Fruit fly (Drosophila melanogaster) whole organism, embryonic: ENCODE measurements around the gene CG43886.
A peak's percentile ranks its signal among the peaks of the same experiment; 100 is the strongest.

Source experiments
- CG10274 ChIP-seq: fragments of 200-800 bp; sonication (Bioruptor generic); optimal IDR thresholded peaks from 3 replicates; lab custom pipeline; 2017; ENCODE audit warnings: missing biosample characterization, mild to moderate bottlenecking, missing genetic modification characterization
- CG10321 ChIP-seq: fragments of 200-800 bp; sonication (Bioruptor generic); IDR thresholded peaks from 2 replicates; pipeline ENCODE4 v1.3.6; 2022; ENCODE audit warnings: missing biosample characterization, missing genetic modification characterization
- CG10959 ChIP-seq: fragments of 200-800 bp; sonication (Bioruptor generic); IDR thresholded peaks from 2 replicates; pipeline ENCODE4 v1.3.6; 2022; ENCODE audit warnings: missing biosample characterization, missing genetic modification characterization
- CG11398 ChIP-seq: fragments of 200-800 bp; sonication (Bioruptor generic); optimal IDR thresholded peaks from 2 replicates; lab custom pipeline; 2016; ENCODE audit warnings: missing biosample characterization, missing genetic modification characterization
- CG14441 ChIP-seq: fragments of 200-800 bp; sonication (Bioruptor generic); IDR thresholded peaks from 2 replicates; pipeline ENCODE4 v1.3.6; 2022; ENCODE audit warnings: missing biosample characterization, missing genetic modification characterization
- CG14667 ChIP-seq: fragments of 200-800 bp; sonication (Bioruptor generic); IDR thresholded peaks from 2 replicates; pipeline ENCODE4 v1.3.6; 2022; ENCODE audit warnings: missing biosample characterization, missing genetic modification characterization
- CG14710 ChIP-seq: fragments of 200-800 bp; sonication (Bioruptor generic); optimal IDR thresholded peaks from 3 replicates; lab custom pipeline; 2019; ENCODE audit warnings: missing biosample characterization, mild to moderate bottlenecking, missing genetic modification characterization, moderate library complexity
- CG15073 ChIP-seq: fragments of 200-800 bp; sonication (Bioruptor generic); optimal IDR thresholded peaks from 2 replicates; lab custom pipeline; 2016; ENCODE audit warnings: missing biosample characterization, missing genetic modification characterization
- CG15601 ChIP-seq: fragments of 200-800 bp; sonication (Bioruptor generic); optimal IDR thresholded peaks from 3 replicates; lab custom pipeline; 2019; ENCODE audit warnings: missing biosample characterization, mild to moderate bottlenecking, missing genetic modification characterization, moderate library complexity
- CG1602 ChIP-seq: fragments of 200-800 bp; sonication (Bioruptor generic); optimal IDR thresholded peaks from 3 replicates; lab custom pipeline; 2016; ENCODE audit warnings: missing biosample characterization, missing genetic modification characterization
- CG16863 ChIP-seq: fragments of 200-800 bp; sonication (Bioruptor generic); optimal IDR thresholded peaks from 3 replicates; lab custom pipeline; 2016; ENCODE audit warnings: missing biosample characterization, missing genetic modification characterization
- CG1832 ChIP-seq: fragments of 200-800 bp; sonication (Bioruptor generic); optimal IDR thresholded peaks from 2 replicates; lab custom pipeline; 2017; ENCODE audit warnings: missing biosample characterization, mild to moderate bottlenecking, missing genetic modification characterization, inconsistent platforms
- CG18476 ChIP-seq: fragments of 200-800 bp; sonication (Bioruptor generic); optimal IDR thresholded peaks from 2 replicates; lab custom pipeline; 2016; ENCODE audit warnings: missing biosample characterization, mild to moderate bottlenecking, missing genetic modification characterization
- CG3163 ChIP-seq: fragments of 200-800 bp; sonication (Bioruptor generic); optimal IDR thresholded peaks from 3 replicates; lab custom pipeline; 2016; ENCODE audit warnings: missing biosample characterization, missing genetic modification characterization
- CG32532 ChIP-seq: fragments of 200-800 bp; sonication (Bioruptor generic); IDR thresholded peaks from 2 replicates; pipeline ENCODE4 v1.3.6; 2022; ENCODE audit warnings: missing biosample characterization, missing genetic modification characterization
- CG32767 ChIP-seq: fragments of 200-800 bp; sonication (Bioruptor generic); IDR thresholded peaks from 2 replicates; pipeline ENCODE4 v1.3.6; 2022; ENCODE audit warnings: missing biosample characterization, missing genetic modification characterization
- CG4424 ChIP-seq: fragments of 200-800 bp; sonication (Bioruptor generic); optimal IDR thresholded peaks from 3 replicates; lab custom pipeline; 2016; ENCODE audit warnings: missing biosample characterization, missing genetic modification characterization
- CG6254 ChIP-seq: fragments of 200-800 bp; sonication (Bioruptor generic); optimal IDR thresholded peaks from 3 replicates; lab custom pipeline; 2017; ENCODE audit warnings: mild to moderate bottlenecking, missing biosample characterization, missing genetic modification reagents, missing genetic modification characterization
- CG6813 ChIP-seq: fragments of 200-800 bp; sonication (Bioruptor generic); optimal IDR thresholded peaks from 2 replicates; lab custom pipeline; 2017; ENCODE audit warnings: missing biosample characterization, missing genetic modification characterization, mild to moderate bottlenecking, moderate library complexity, missing genetic modification reagents
- CG7271 ChIP-seq: fragments of 200-800 bp; sonication (Bioruptor generic); optimal IDR thresholded peaks from 2 replicates; lab custom pipeline; 2018; ENCODE audit warnings: missing biosample characterization, mild to moderate bottlenecking, missing genetic modification characterization, moderate library complexity
- CG9932 ChIP-seq: fragments of 200-800 bp; sonication (Bioruptor generic); IDR thresholded peaks from 2 replicates; pipeline ENCODE4 v1.3.6; 2022; ENCODE audit warnings: missing biosample characterization, missing genetic modification characterization
- Dad ChIP-seq: fragments of 200-800 bp; sonication (Bioruptor generic); optimal IDR thresholded peaks from 3 replicates; lab custom pipeline; 2016; ENCODE audit warnings: missing biosample characterization, missing genetic modification characterization
- Dfd ChIP-seq, 2 experiments: fragments of >200 bp; optimal IDR thresholded peaks; 2 replicates each; lab custom pipeline; 2017; ENCODE audit warnings: missing biosample characterization in 2 of 2, missing genetic modification characterization in 2 of 2
- Dip2 ChIP-seq: fragments of 200-800 bp; sonication (Bioruptor generic); IDR thresholded peaks from 2 replicates; pipeline ENCODE4 v1.3.6; 2022; ENCODE audit warnings: missing biosample characterization, missing genetic modification characterization
- Doc3 ChIP-seq: fragments of 200-800 bp; sonication (Bioruptor generic); IDR thresholded peaks from 3 replicates; pipeline ENCODE4 v1.3.6; 2022; ENCODE audit warnings: missing biosample characterization, missing genetic modification characterization; ENCODE audit not compliant: partially characterized antibody
- Dref ChIP-seq: fragments of 200-800 bp; sonication (Bioruptor generic); IDR thresholded peaks from 2 replicates; pipeline ENCODE4 v1.3.6; 2022; ENCODE audit warnings: missing biosample characterization, missing genetic modification characterization
- Drgx ChIP-seq: fragments of 200-800 bp; sonication (Bioruptor generic); IDR thresholded peaks from 2 replicates; pipeline ENCODE4 v1.3.6; 2022; ENCODE audit warnings: missing biosample characterization, missing genetic modification characterization
- E2f2 ChIP-seq: fragments of 200-800 bp; sonication (Bioruptor generic); IDR thresholded peaks from 2 replicates; pipeline ENCODE4 v1.3.6; 2022; ENCODE audit warnings: missing biosample characterization, missing genetic modification characterization
- Fer1 ChIP-seq: fragments of 200-800 bp; sonication (Bioruptor generic); optimal IDR thresholded peaks from 2 replicates; lab custom pipeline; 2017; ENCODE audit warnings: missing biosample characterization, mild to moderate bottlenecking, missing genetic modification characterization
- HmgZ ChIP-seq: fragments of 200-800 bp; sonication (Bioruptor generic); optimal IDR thresholded peaks from 2 replicates; lab custom pipeline; 2018; ENCODE audit warnings: missing biosample characterization, mild to moderate bottlenecking, missing genetic modification characterization
- Kr ChIP-seq: fragments of 200-800 bp; sonication (Bioruptor generic); optimal IDR thresholded peaks from 2 replicates; lab custom pipeline; 2017; ENCODE audit warnings: missing biosample characterization, mild to moderate bottlenecking, missing genetic modification characterization
- Mes4 ChIP-seq: fragments of 200-800 bp; sonication (Bioruptor generic); optimal IDR thresholded peaks from 2 replicates; lab custom pipeline; 2016; ENCODE audit warnings: missing biosample characterization, missing genetic modification characterization
- NK7.1 ChIP-seq: fragments of 200-800 bp; sonication (Bioruptor generic); optimal IDR thresholded peaks from 3 replicates; lab custom pipeline; 2016; ENCODE audit warnings: missing biosample characterization, missing genetic modification characterization
- Poxn ChIP-seq: fragments of 200-800 bp; sonication (Bioruptor generic); IDR thresholded peaks from 2 replicates; pipeline ENCODE4 v1.3.6; 2022; ENCODE audit warnings: missing biosample characterization, missing genetic modification characterization
- Scr ChIP-seq: fragments of 200-800 bp; sonication (Bioruptor generic); IDR thresholded peaks from 2 replicates; pipeline ENCODE4 v1.3.6; 2022; ENCODE audit warnings: missing biosample characterization, missing genetic modification characterization; ENCODE audit not compliant: partially characterized antibody
- Sin3A ChIP-seq: fragments of >200 bp; optimal IDR thresholded peaks from 2 replicates; lab custom pipeline; 2018
- bab2 ChIP-seq: fragments of 200-800 bp; sonication (Bioruptor generic); optimal IDR thresholded peaks from 2 replicates; lab custom pipeline; 2016; ENCODE audit warnings: missing biosample characterization, missing genetic modification characterization
- croc ChIP-seq: fragments of 200-800 bp; sonication (Bioruptor generic); conservative IDR thresholded peaks from 3 replicates; pipeline ENCODE4 v1.3.6; 2022; ENCODE audit warnings: missing biosample characterization, missing genetic modification characterization
- crp ChIP-seq, 2 experiments: fragments of 200-800 bp; sonication (Bioruptor generic); optimal IDR thresholded peaks; 2 replicates in 1 of 2; 3 replicates in 1 of 2; lab custom pipeline; 2017; ENCODE audit warnings: missing biosample characterization in 2 of 2, missing genetic modification characterization in 2 of 2, mild to moderate bottlenecking in 1 of 2, moderate library complexity in 1 of 2
- da ChIP-seq: fragments of 200-800 bp; sonication (Bioruptor generic); optimal IDR thresholded peaks from 2 replicates; lab custom pipeline; 2016; ENCODE audit warnings: missing biosample characterization, missing genetic modification characterization
- dati ChIP-seq: fragments of 200-800 bp; sonication (Bioruptor generic); IDR thresholded peaks from 2 replicates; pipeline ENCODE4 v1.3.6; 2022; ENCODE audit warnings: missing biosample characterization, missing genetic modification characterization
- dmrt11E ChIP-seq: fragments of 200-800 bp; sonication (Bioruptor generic); optimal IDR thresholded peaks from 3 replicates; lab custom pipeline; 2018; ENCODE audit warnings: missing biosample characterization, mild to moderate bottlenecking, missing genetic modification characterization, moderate library complexity
- dmrt99B ChIP-seq: fragments of 200-800 bp; sonication (Bioruptor generic); optimal IDR thresholded peaks from 2 replicates; lab custom pipeline; 2018; ENCODE audit warnings: missing biosample characterization, mild to moderate bottlenecking, missing genetic modification characterization, moderate library complexity
- ewg ChIP-seq: fragments of 200-800 bp; sonication (Bioruptor generic); optimal IDR thresholded peaks from 3 replicates; lab custom pipeline; 2017; ENCODE audit warnings: mild to moderate bottlenecking, missing biosample characterization, missing genetic modification reagents, missing genetic modification characterization
- eyg ChIP-seq: fragments of 200-800 bp; sonication (Bioruptor generic); optimal IDR thresholded peaks from 3 replicates; lab custom pipeline; 2016; ENCODE audit warnings: missing biosample characterization, missing genetic modification characterization
- fd102C ChIP-seq: fragments of 200-800 bp; sonication (Bioruptor generic); optimal IDR thresholded peaks from 2 replicates; lab custom pipeline; 2018; ENCODE audit warnings: missing biosample characterization, mild to moderate bottlenecking, missing genetic modification characterization, moderate library complexity
- p53 ChIP-seq: fragments of 200-800 bp; sonication (Bioruptor generic); optimal IDR thresholded peaks from 2 replicates; lab custom pipeline; 2016; ENCODE audit warnings: missing biosample characterization, missing genetic modification characterization
- pros ChIP-seq: fragments of 200-800 bp; sonication (Bioruptor generic); optimal IDR thresholded peaks from 3 replicates; lab custom pipeline; 2019; ENCODE audit warnings: missing biosample characterization, mild to moderate bottlenecking, missing genetic modification characterization, moderate library complexity
- so ChIP-seq: fragments of 200-800 bp; sonication (Bioruptor generic); IDR thresholded peaks from 3 replicates; pipeline ENCODE4 v1.3.6; 2022; ENCODE audit warnings: missing biosample characterization, missing genetic modification characterization
- twi ChIP-seq: fragments of 200-800 bp; optimal IDR thresholded peaks from 2 replicates; lab custom pipeline; 2019; ENCODE audit warnings: missing biosample characterization, mild to moderate bottlenecking, missing genetic modification characterization, moderate library complexity
- wdn ChIP-seq: fragments of 200-800 bp; sonication (Bioruptor generic); IDR thresholded peaks from 2 replicates; pipeline ENCODE4 v1.3.6; 2022; ENCODE audit warnings: missing biosample characterization, missing genetic modification characterization
- wek ChIP-seq: fragments of 200-800 bp; sonication (Bioruptor generic); optimal IDR thresholded peaks from 3 replicates; lab custom pipeline; 2018; ENCODE audit warnings: missing biosample characterization, mild to moderate bottlenecking, missing genetic modification characterization, moderate library complexity
- zen ChIP-seq: fragments of 200-800 bp; sonication (Bioruptor generic); optimal IDR thresholded peaks from 3 replicates; lab custom pipeline; 2018; ENCODE audit warnings: missing biosample characterization, mild to moderate bottlenecking, missing genetic modification characterization, moderate library complexity

Gene CG43886

dm6 chr3L:8121590-8121989 is 38.0 kb downstream of the CG43886 start, which contains the start of gene ldbr (continued):
- TF ChIP-seq pros (GFP tag; lab: Kevin White, UChicago) (no peak), CG1832 (no peak), CG6813 (GFP tag; lab: Kevin White, UChicago) (no peak), CG3163 (GFP tag; lab: Kevin White, UChicago) (no peak), Dfd (GFP tag; optimal IDR thresholded peaks at IDR 0.05; lab: Kevin White, UChicago) (no peak), dmrt11E (no peak), Drgx (GFP tag; lab: Robert Waterston, UW) (no peak), eyg (GFP tag; lab: Kevin White, UChicago) (no peak), CG14667 (no peak), Fer1 (GFP tag; lab: Kevin White, UChicago) (peak; percentile 56), dmrt99B (tag; lab: Kevin White, UChicago) (no peak), CG1602 (GFP tag; lab: Kevin White, UChicago) (no peak), Poxn (no peak), ewg (GFP tag; lab: Kevin White, UChicago) (no peak), HmgZ (tag; lab: Kevin White, UChicago) (peak; percentile 41), Kr (GFP tag; lab: Kevin White, UChicago) (no peak), zen (tag; lab: Kevin White, UChicago) (peak; percentile 20), croc (no peak), CG7271 (no peak), Dip2 (GFP tag; lab: Robert Waterston, UW) (no peak), Scr (GFP tag; lab: Robert Waterston, UW) (peak; percentile 57), twi (tag; lab: Kevin White, UChicago) (no peak), CG10321 (GFP tag; lab: Robert Waterston, UW) (no peak), CG10959 (GFP tag; lab: Robert Waterston, UW) (no peak), crp (GFP tag; optimal IDR thresholded peaks at IDR 0.05; lab: Kevin White, UChicago) (peak in 1 of 2 experiments; percentile 38), CG18476 (GFP tag; lab: Kevin White, UChicago) (no peak), CG16863 (GFP tag; lab: Kevin White, UChicago) (no peak), CG10274 (GFP tag; lab: Kevin White, UChicago) (no peak), CG15601 (no peak), Dad (GFP tag; lab: Kevin White, UChicago) (no peak), CG32767 (GFP tag; lab: Robert Waterston, UW) (no peak), Doc3 (no peak), NK7.1 (GFP tag; lab: Kevin White, UChicago) (no peak), CG14441 (GFP tag; lab: Robert Waterston, UW) (no peak), so (GFP tag; lab: Robert Waterston, UW) (no peak), Sin3A (lab: Kevin White, UChicago) (no peak), CG4424 (GFP tag; lab: Kevin White, UChicago) (no peak), CG6254 (GFP tag; lab: Kevin White, UChicago) (no peak), bab2 (no peak), Mes4 (GFP tag; lab: Kevin White, UChicago) (no peak), da (GFP tag; lab: Kevin White, UChicago) (no peak), CG32532 (GFP tag; lab: Robert Waterston, UW) (no peak), CG15073 (GFP tag; lab: Kevin White, UChicago) (no peak), wek (GFP tag; lab: Kevin White, UChicago) (no peak), Dref (peak; percentile 89), fd102C (no peak), CG9932 (GFP tag; lab: Robert Waterston, UW) (no peak), E2f2 (peak; percentile 93), CG14710 (peak; percentile 36), p53 (no peak), CG11398 (no peak), dati (no peak), wdn (GFP tag; lab: Robert Waterston, UW) (no peak)
